Fruit fly (Drosophila melanogaster) whole organism, embryonic: ENCODE results near the gene IntS6.
A peak's percentile ranks its signal among the peaks of the same experiment; 100 is the strongest.

ENCODE experiments used
- Ada2b ChIP-seq: fragments of 200-800 bp; sonication (Bioruptor generic); IDR thresholded peaks from 2 replicates; pipeline ENCODE4 v1.3.6; 2022; ENCODE audit warnings: missing biosample characterization, missing genetic modification characterization
- Adf1 ChIP-seq: fragments of 200-800 bp; sonication (Bioruptor generic); IDR thresholded peaks from 2 replicates; pipeline ENCODE4 v1.3.6; 2022; ENCODE audit warnings: missing biosample characterization, missing genetic modification characterization
- Atf-2 ChIP-seq: fragments of 200-800 bp; sonication (Bioruptor generic); optimal IDR thresholded peaks from 2 replicates; lab custom pipeline; 2016; ENCODE audit warnings: missing biosample characterization, missing genetic modification characterization
- C15 ChIP-seq: fragments of 200-800 bp; sonication (Bioruptor generic); IDR thresholded peaks from 3 replicates; pipeline ENCODE4 v1.3.6; 2022; ENCODE audit warnings: missing biosample characterization, missing genetic modification characterization
- CG10366 ChIP-seq: fragments of 200-800 bp; sonication (Bioruptor generic); IDR thresholded peaks from 2 replicates; pipeline ENCODE4 v1.3.6; 2022; ENCODE audit warnings: missing biosample characterization, missing genetic modification characterization
- CG11723 ChIP-seq: fragments of 200-800 bp; sonication (Bioruptor generic); optimal IDR thresholded peaks from 2 replicates; lab custom pipeline; 2017; ENCODE audit warnings: missing biosample characterization, mild to moderate bottlenecking, missing genetic modification characterization
- CG12071 ChIP-seq: fragments of 200-800 bp; sonication (Bioruptor generic); optimal IDR thresholded peaks from 3 replicates; lab custom pipeline; 2018; ENCODE audit warnings: missing biosample characterization, mild to moderate bottlenecking, missing genetic modification characterization
- CG12299 ChIP-seq: fragments of 200-800 bp; sonication (Bioruptor generic); optimal IDR thresholded peaks from 2 replicates; lab custom pipeline; 2018; ENCODE audit warnings: missing biosample characterization, mild to moderate bottlenecking, missing genetic modification characterization
- CG17385 ChIP-seq: fragments of 200-800 bp; sonication (Bioruptor generic); optimal IDR thresholded peaks from 3 replicates; lab custom pipeline; 2018; ENCODE audit warnings: missing biosample characterization, mild to moderate bottlenecking, missing genetic modification characterization
- CG2120 ChIP-seq: fragments of 200-800 bp; sonication (Bioruptor generic); optimal IDR thresholded peaks from 3 replicates; lab custom pipeline; 2016; ENCODE audit warnings: missing biosample characterization, missing genetic modification characterization
- CG2129 ChIP-seq: fragments of 200-800 bp; sonication (Bioruptor generic); IDR thresholded peaks from 2 replicates; pipeline ENCODE4 v1.3.6; 2022; ENCODE audit warnings: missing biosample characterization, missing genetic modification characterization; ENCODE audit not compliant: partially characterized antibody
- CG2712 ChIP-seq: fragments of 200-800 bp; optimal IDR thresholded peaks from 3 replicates; lab custom pipeline; 2019; ENCODE audit warnings: missing biosample characterization, mild to moderate bottlenecking, missing genetic modification characterization, moderate library complexity
- CG30403 ChIP-seq: fragments of 200-800 bp; sonication (Bioruptor generic); optimal IDR thresholded peaks from 3 replicates; lab custom pipeline; 2016; ENCODE audit warnings: missing biosample characterization, missing genetic modification characterization
- CG32772 ChIP-seq: fragments of 200-800 bp; sonication (Bioruptor generic); IDR thresholded peaks from 2 replicates; pipeline ENCODE4 v1.3.6; 2022; ENCODE audit warnings: missing biosample characterization, missing genetic modification characterization
- CG3726 ChIP-seq: fragments of 200-800 bp; sonication (Bioruptor generic); IDR thresholded peaks from 3 replicates; pipeline ENCODE4, ENCODE4 v1.3.6; 2022; ENCODE audit warnings: missing biosample characterization, missing genetic modification characterization
- CG7786 ChIP-seq: fragments of 200-800 bp; sonication (Bioruptor generic); optimal IDR thresholded peaks from 2 replicates; lab custom pipeline; 2016; ENCODE audit warnings: missing biosample characterization, missing genetic modification characterization
- CG8478 ChIP-seq: fragments of >200 bp; optimal IDR thresholded peaks from 2 replicates; lab custom pipeline; 2018
- Fer2 ChIP-seq: fragments of 200-800 bp; sonication (Bioruptor generic); optimal IDR thresholded peaks from 2 replicates; lab custom pipeline; 2018; ENCODE audit warnings: missing biosample characterization, mild to moderate bottlenecking, missing genetic modification characterization, moderate library complexity
- Gsc ChIP-seq: fragments of 200-800 bp; sonication (Bioruptor generic); IDR thresholded peaks from 2 replicates; pipeline ENCODE4 v1.3.6; 2022; ENCODE audit warnings: missing biosample characterization, missing genetic modification characterization
- H2.0 ChIP-seq: fragments of 200-800 bp; sonication (Bioruptor generic); IDR thresholded peaks from 2 replicates; pipeline ENCODE4 v1.3.6; 2022; ENCODE audit warnings: missing biosample characterization, missing genetic modification characterization
- HLH4C ChIP-seq: fragments of 200-800 bp; sonication (Bioruptor generic); IDR thresholded peaks from 3 replicates; pipeline ENCODE4 v1.3.6; 2022; ENCODE audit warnings: missing biosample characterization, missing genetic modification characterization; ENCODE audit not compliant: partially characterized antibody
- HLH54F ChIP-seq: fragments of 200-800 bp; sonication (Bioruptor generic); optimal IDR thresholded peaks from 3 replicates; lab custom pipeline; 2016; ENCODE audit warnings: missing biosample characterization, missing genetic modification characterization
- HLHmδ ChIP-seq: fragments of 200-800 bp; sonication (Bioruptor generic); optimal IDR thresholded peaks from 2 replicates; lab custom pipeline; 2018; ENCODE audit warnings: missing biosample characterization, mild to moderate bottlenecking, missing genetic modification characterization, moderate library complexity
- Hey ChIP-seq: fragments of 200-800 bp; sonication (Bioruptor generic); optimal IDR thresholded peaks from 3 replicates; lab custom pipeline; 2018; ENCODE audit warnings: missing biosample characterization, mild to moderate bottlenecking, missing genetic modification characterization
- Hr78 ChIP-seq, 2 experiments: fragments of 200-800 bp in 1 of 2; fragments of >200 bp in 1 of 2; sonication (Bioruptor generic) in 1 of 2; optimal IDR thresholded peaks; 2 replicates each; lab custom pipeline; 2017 to 2019; ENCODE audit warnings: missing biosample characterization in 2 of 2, missing genetic modification characterization in 2 of 2, mild to moderate bottlenecking in 1 of 2, moderate library complexity in 1 of 2
- Kr ChIP-seq: fragments of 200-800 bp; sonication (Bioruptor generic); optimal IDR thresholded peaks from 2 replicates; lab custom pipeline; 2017; ENCODE audit warnings: missing biosample characterization, mild to moderate bottlenecking, missing genetic modification characterization
- Lim3 ChIP-seq: fragments of 200-800 bp; sonication (Bioruptor generic); IDR thresholded peaks from 2 replicates; pipeline ENCODE4 v1.3.6; 2022; ENCODE audit warnings: missing biosample characterization, missing genetic modification characterization
- Mrtf ChIP-seq: fragments of 200-800 bp; sonication (Bioruptor generic); IDR thresholded peaks from 3 replicates; pipeline ENCODE4 v1.3.6; 2022; ENCODE audit warnings: missing biosample characterization, missing genetic modification characterization
- Myb ChIP-seq: fragments of 200-800 bp; sonication (Bioruptor generic); optimal IDR thresholded peaks from 2 replicates; lab custom pipeline; 2016; ENCODE audit warnings: missing biosample characterization, missing genetic modification characterization
- NK7.1 ChIP-seq: fragments of 200-800 bp; sonication (Bioruptor generic); optimal IDR thresholded peaks from 3 replicates; lab custom pipeline; 2016; ENCODE audit warnings: missing biosample characterization, missing genetic modification characterization
- Oli ChIP-seq: fragments of 200-800 bp; sonication (Bioruptor generic); optimal IDR thresholded peaks from 2 replicates; lab custom pipeline; 2018; ENCODE audit warnings: missing biosample characterization, mild to moderate bottlenecking, missing genetic modification characterization, moderate library complexity
- Stat92E ChIP-seq, 3 experiments: fragments of >200 bp in 2 of 3; fragments of 200-800 bp in 1 of 3; sonication (Bioruptor generic) in 1 of 3; optimal IDR thresholded peaks; 2 replicates each; lab custom pipeline; 2017 to 2019; ENCODE audit warnings: missing biosample characterization in 3 of 3, missing genetic modification characterization in 3 of 3, mild to moderate bottlenecking in 1 of 3, moderate library complexity in 1 of 3
- Vsx1 ChIP-seq: fragments of 200-800 bp; sonication (Bioruptor generic); optimal IDR thresholded peaks from 2 replicates; lab custom pipeline; 2017; ENCODE audit warnings: missing biosample characterization, mild to moderate bottlenecking, missing genetic modification characterization, missing genetic modification reagents
- Xbp1 ChIP-seq: fragments of 200-800 bp; sonication (Bioruptor generic); optimal IDR thresholded peaks from 3 replicates; lab custom pipeline; 2016; ENCODE audit warnings: missing biosample characterization, mild to moderate bottlenecking, missing genetic modification characterization
- az2 ChIP-seq: fragments of 200-800 bp; sonication (Bioruptor generic); optimal IDR thresholded peaks from 3 replicates; lab custom pipeline; 2016; ENCODE audit warnings: missing biosample characterization, missing genetic modification characterization
- cato ChIP-seq: fragments of 200-800 bp; sonication (Bioruptor generic); optimal IDR thresholded peaks from 2 replicates; lab custom pipeline; 2016; ENCODE audit warnings: missing biosample characterization, missing genetic modification characterization, borderline replicate concordance
- cwo ChIP-seq: fragments of 200-800 bp; sonication (Bioruptor generic); optimal IDR thresholded peaks from 3 replicates; lab custom pipeline; 2017; ENCODE audit warnings: missing biosample characterization, missing genetic modification characterization, mild to moderate bottlenecking, moderate library complexity, missing genetic modification reagents
- dpn ChIP-seq, 2 experiments: fragments of 200-800 bp; sonication (Bioruptor generic); optimal IDR thresholded peaks; 3 replicates each; lab custom pipeline; 2016; ENCODE audit warnings: missing biosample characterization in 2 of 2, missing genetic modification characterization in 2 of 2
- eve ChIP-seq, 2 experiments: fragments of >200 bp; optimal IDR thresholded peaks; 2 replicates each; lab custom pipeline; 2017; ENCODE audit warnings: missing biosample characterization in 2 of 2, missing genetic modification characterization in 2 of 2
- fd64A ChIP-seq: fragments of 200-800 bp; sonication (Bioruptor generic); optimal IDR thresholded peaks from 3 replicates; lab custom pipeline; 2018; ENCODE audit warnings: missing biosample characterization, mild to moderate bottlenecking, missing genetic modification characterization
- fu2 ChIP-seq: fragments of 200-800 bp; sonication (Bioruptor generic); optimal IDR thresholded peaks from 2 replicates; lab custom pipeline; 2016; ENCODE audit warnings: missing biosample characterization, missing genetic modification characterization
- ken ChIP-seq: fragments of 200-800 bp; sonication (Bioruptor generic); IDR thresholded peaks from 3 replicates; pipeline ENCODE4 v1.3.6; 2022; ENCODE audit warnings: missing biosample characterization, missing genetic modification characterization
- lilli ChIP-seq: fragments of 200-800 bp; sonication (Bioruptor generic); optimal IDR thresholded peaks from 3 replicates; lab custom pipeline; 2016; ENCODE audit warnings: missing biosample characterization, missing genetic modification characterization
- lmd ChIP-seq: fragments of 200-800 bp; sonication (Bioruptor generic); IDR thresholded peaks from 2 replicates; pipeline ENCODE4 v1.3.6; 2022; ENCODE audit warnings: missing biosample characterization, missing genetic modification characterization
- pfk ChIP-seq: fragments of 200-800 bp; sonication (Bioruptor generic); optimal IDR thresholded peaks from 2 replicates; lab custom pipeline; 2018; ENCODE audit warnings: missing biosample characterization, mild to moderate bottlenecking, missing genetic modification characterization, moderate library complexity
- rib ChIP-seq: fragments of 200-800 bp; sonication (Bioruptor generic); IDR thresholded peaks from 2 replicates; pipeline ENCODE4 v1.3.6; 2022; ENCODE audit warnings: missing biosample characterization, missing genetic modification characterization
- tll ChIP-seq, 2 experiments: fragments of 200-800 bp in 1 of 2; fragments of >200 bp in 1 of 2; sonication (Bioruptor generic) in 1 of 2; optimal IDR thresholded peaks; 2 replicates each; lab custom pipeline; 2017 to 2019; ENCODE audit warnings: missing biosample characterization in 2 of 2, missing genetic modification characterization in 2 of 2, mild to moderate bottlenecking in 1 of 2, moderate library complexity in 1 of 2
- trem ChIP-seq: fragments of 200-800 bp; optimal IDR thresholded peaks from 3 replicates; lab custom pipeline; 2019; ENCODE audit warnings: missing biosample characterization, mild to moderate bottlenecking, missing genetic modification characterization, moderate library complexity
- trh ChIP-seq: fragments of 200-800 bp; sonication (Bioruptor generic); optimal IDR thresholded peaks from 2 replicates; lab custom pipeline; 2016; ENCODE audit warnings: missing biosample characterization, missing genetic modification characterization
- tup ChIP-seq: fragments of 200-800 bp; sonication (Bioruptor generic); optimal IDR thresholded peaks from 2 replicates; lab custom pipeline; 2016; ENCODE audit warnings: missing biosample characterization, mild to moderate bottlenecking, missing genetic modification characterization, moderate library complexity
- zen2 ChIP-seq: fragments of 200-800 bp; sonication (Bioruptor generic); IDR thresholded peaks from 3 replicates; pipeline ENCODE4 v1.3.6; 2022; ENCODE audit warnings: missing biosample characterization, missing genetic modification characterization; ENCODE audit not compliant: partially characterized antibody

IntS6 gene

DNA sequence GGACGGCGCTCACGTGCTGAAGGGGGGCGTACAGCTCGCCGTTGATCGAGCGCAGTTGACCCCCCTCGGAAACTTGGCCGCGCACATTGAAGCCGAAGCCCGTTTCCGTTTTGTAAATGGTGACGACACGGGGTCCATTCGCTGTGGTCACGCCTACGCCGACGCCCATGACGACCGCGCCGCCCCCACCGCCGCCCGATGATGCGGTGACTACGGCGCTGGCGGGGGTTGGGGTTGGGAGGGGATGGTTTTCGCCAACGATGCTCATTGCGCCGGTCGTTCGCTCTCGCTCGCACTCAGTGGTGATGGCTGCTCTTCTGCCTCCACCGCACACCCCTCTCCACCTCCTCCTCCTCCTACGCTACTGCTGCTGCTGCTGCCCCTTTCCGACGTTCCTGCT is 9.9 kb downstream of the IntS6 start (continued):
- TF ChIP-seq Hr78 (GFP tag; optimal IDR thresholded peaks at IDR 0.05; lab: Kevin White, UChicago): no peak
- TF ChIP-seq fd64A (GFP tag; lab: Kevin White, UChicago): no peak
- no peak for TF ChIP-seq HLH4C (GFP tag; lab: Robert Waterston, UW)
- TF ChIP-seq Stat92E (GFP tag; optimal IDR thresholded peaks at IDR 0.05; lab: Kevin White, UChicago): no peak
- no peak for TF ChIP-seq Lim3 (GFP tag; lab: Robert Waterston, UW)
- TF ChIP-seq tup (GFP tag; lab: Kevin White, UChicago): no peak
- TF ChIP-seq rib (GFP tag; lab: Robert Waterston, UW): no peak; the same call in 1 of the 2 replicates
- TF ChIP-seq trem (tag; lab: Kevin White, UChicago): no peak
- TF ChIP-seq CG12071 (GFP tag; lab: Kevin White, UChicago): peak; percentile 4
- TF ChIP-seq HLHmδ (GFP tag; lab: Kevin White, UChicago): no peak
- TF ChIP-seq cwo (GFP tag; lab: Kevin White, UChicago): peak; percentile 62
- TF ChIP-seq tll (GFP tag; optimal IDR thresholded peaks at IDR 0.05; lab: Kevin White, UChicago): no peak
- TF ChIP-seq Gsc (GFP tag; lab: Robert Waterston, UW): no peak
- no peak for TF ChIP-seq az2 (GFP tag; lab: Kevin White, UChicago)
- TF ChIP-seq eve (GFP tag; optimal IDR thresholded peaks at IDR 0.05; lab: Kevin White, UChicago): no peak
- TF ChIP-seq CG11723 (GFP tag; lab: Kevin White, UChicago): no peak
- TF ChIP-seq NK7.1 (GFP tag; lab: Kevin White, UChicago): no peak
- no peak for TF ChIP-seq trh (GFP tag; lab: Kevin White, UChicago)
- no peak for TF ChIP-seq CG7786 (GFP tag; lab: Kevin White, UChicago)
- TF ChIP-seq CG2129: no peak
- 0 out of 2 replicates have a peak, but pooled peaks have one; percentile 35 for TF ChIP-seq CG32772 (GFP tag; lab: Robert Waterston, UW)
- TF ChIP-seq Kr (GFP tag; lab: Kevin White, UChicago): no peak
- no peak for TF ChIP-seq Atf-2 (GFP tag; lab: Kevin White, UChicago)
- peak; percentile 6 for TF ChIP-seq Oli (tag; lab: Kevin White, UChicago)
- no peak for TF ChIP-seq lilli (GFP tag; lab: Kevin White, UChicago)
- no peak for TF ChIP-seq zen2 (GFP tag; lab: Robert Waterston, UW)
- TF ChIP-seq HLH54F (GFP tag; lab: Kevin White, UChicago): no peak
- no peak for TF ChIP-seq Hey (tag; lab: Kevin White, UChicago)
- no peak for TF ChIP-seq CG30403 (GFP tag; lab: Kevin White, UChicago)
- TF ChIP-seq Ada2b: 0 out of 2 replicates have a peak, but pooled peaks have one; percentile 11
- TF ChIP-seq lmd (GFP tag; lab: Robert Waterston, UW): peak; percentile 30; the same call in 1 of the 2 replicates
- TF ChIP-seq CG2120 (GFP tag; lab: Kevin White, UChicago): peak; percentile 21
- TF ChIP-seq Adf1 (GFP tag; lab: Robert Waterston, UW): peak; percentile 81
- no peak for TF ChIP-seq Myb (GFP tag; lab: Kevin White, UChicago)
- no peak for TF ChIP-seq cato
- 0 out of 2 replicates have a peak, but pooled peaks have one; percentile 11 for TF ChIP-seq CG10366 (GFP tag; lab: Robert Waterston, UW)
- no peak for TF ChIP-seq Vsx1 (GFP tag; lab: Kevin White, UChicago)
- 0 out of 3 replicates have a peak, but pooled peaks have one; percentile 32 for TF ChIP-seq ken (GFP tag; lab: Robert Waterston, UW)
- TF ChIP-seq Fer2 (tag; lab: Kevin White, UChicago): no peak
- no peak for TF ChIP-seq C15 (GFP tag; lab: Robert Waterston, UW)
- no peak for TF ChIP-seq CG8478 (lab: Kevin White, UChicago)
- peak in 1 of 2 experiments; percentile 10 for TF ChIP-seq dpn (GFP tag; optimal IDR thresholded peaks at IDR 0.05; lab: Kevin White, UChicago)
- peak; percentile 6 for TF ChIP-seq Xbp1 (GFP tag; lab: Kevin White, UChicago)
- TF ChIP-seq CG2712 (tag; lab: Kevin White, UChicago): no peak
- TF ChIP-seq Mrtf (GFP tag; lab: Robert Waterston, UW): peak; percentile 50; the same call in 1 of the 3 replicates
- no peak for TF ChIP-seq fu2 (GFP tag; lab: Kevin White, UChicago)
- TF ChIP-seq H2.0 (GFP tag; lab: Robert Waterston, UW): no peak
- TF ChIP-seq CG12299 (tag; lab: Kevin White, UChicago): no peak
- no peak for TF ChIP-seq CG17385 (GFP tag; lab: Kevin White, UChicago)
- TF ChIP-seq pfk (GFP tag; lab: Kevin White, UChicago): peak; percentile 33
- no peak for TF ChIP-seq CG3726 (GFP tag; lab: Robert Waterston, UW)
